Worm (Caenorhabditis elegans) whole organism, late embryonic: ENCODE data around the gene del-10.

Source experiments
- hlh-30 ChIP-seq: sonication (generic microtip); optimal IDR thresholded peaks from 2 replicates; lab custom pipeline; 2017; ENCODE audit warnings: antibody characterized with exemption, missing genetic modification characterization, missing compliant biosample characterization; ENCODE audit not compliant: insufficient read depth
- nfya-1 ChIP-seq: sonication (generic microtip); optimal IDR thresholded peaks from 2 replicates; lab custom pipeline; 2017; ENCODE audit warnings: missing genetic modification characterization, mild to moderate bottlenecking, missing compliant biosample characterization, antibody characterized with exemption, moderate library complexity
- pha-4 ChIP-seq: fragments of 150-350 bp; optimal IDR thresholded peaks from 2 replicates; lab custom pipeline; 2018; ENCODE audit warnings: missing biosample characterization, missing genetic modification reagents, missing genetic modification characterization
- unc-86 ChIP-seq: sonication (generic microtip); optimal IDR thresholded peaks from 2 replicates; lab custom pipeline; 2016; ENCODE audit warnings: missing genetic modification characterization, missing compliant biosample characterization

- TF ChIP-seq hlh-30 (tag; lab: Kevin White, UChicago): no peak
- no peak for TF ChIP-seq unc-86 (tag; lab: Kevin White, UChicago)
- TF ChIP-seq nfya-1 (tag; lab: Kevin White, UChicago): no peak
- TF ChIP-seq pha-4: no peak
Measured at ce11 chrII:6484876-6485526, 3.1 kb upstream of the del-10 start, which contains the start of the genes lido-16 and plpp-1.2.
